Fruit fly (Drosophila melanogaster): ENCODE results near the gene CG34164.

Gene CG34164

DNA sequence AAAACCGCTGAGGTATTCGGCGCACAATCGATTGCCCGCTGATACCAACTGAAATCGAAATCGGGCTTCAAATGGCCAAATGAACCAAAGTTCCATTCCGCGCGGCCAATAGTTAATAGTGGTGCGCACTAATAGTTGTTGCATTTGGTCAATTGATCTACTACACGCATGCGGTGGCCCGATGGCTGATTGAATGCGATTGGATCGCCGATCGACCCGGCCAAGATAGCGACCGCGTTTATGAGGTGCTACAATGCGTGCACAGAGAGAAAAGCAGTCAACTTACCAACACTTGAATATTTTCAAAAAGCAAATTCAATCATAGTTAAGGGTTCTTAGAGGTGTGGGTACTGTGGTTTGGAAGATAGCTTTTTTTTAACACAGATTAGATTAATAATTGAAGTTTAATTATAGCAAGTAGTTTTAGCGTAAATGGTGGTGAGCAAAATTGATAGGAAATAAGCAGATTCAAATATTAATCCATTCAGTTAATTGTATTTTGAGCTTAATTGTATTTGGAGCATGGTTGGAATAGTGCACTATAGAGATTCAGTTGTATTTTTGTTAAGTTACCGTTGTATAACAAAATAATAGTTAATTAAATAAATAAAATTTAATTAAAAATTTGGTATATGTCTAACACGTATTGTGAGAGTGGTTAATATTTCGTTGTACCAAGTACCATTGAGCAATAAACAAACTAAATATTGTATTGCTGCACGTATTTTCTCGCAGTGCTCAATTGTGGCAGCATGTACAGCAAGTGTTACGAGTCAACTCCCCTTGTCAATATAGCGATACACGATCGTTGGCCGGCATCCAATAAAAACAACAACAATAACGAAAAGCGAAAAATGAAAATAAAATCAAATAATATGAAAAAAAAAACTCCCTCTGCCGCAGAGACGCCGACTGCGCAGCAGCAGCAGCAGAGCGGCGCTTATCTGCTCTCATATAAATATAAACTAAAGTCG lies 29.4 kb upstream of the CG34164 start (continued):
- TF ChIP-seq Ets96B (tag; optimal IDR thresholded peaks at IDR 0.05) (peak; percentile 77), CG11902 (GFP tag; optimal IDR thresholded peaks at IDR 0.05) (peak; percentile 65), Lpt (GFP tag; optimal IDR thresholded peaks at IDR 0.05) (no peak), fkh (GFP tag; optimal IDR thresholded peaks at IDR 0.05) (no peak), salr (GFP tag; optimal IDR thresholded peaks at IDR 0.05) (peak; percentile 47 to 88), Eip75B (GFP tag; optimal IDR thresholded peaks at IDR 0.05) (peak; percentile 1), fd85E (GFP tag; optimal IDR thresholded peaks at IDR 0.05) (no peak), ss (GFP tag; optimal IDR thresholded peaks at IDR 0.05) (peak; percentile 91 to 92), cyc (GFP tag; optimal IDR thresholded peaks at IDR 0.05) (peak; percentile 40), CG1621 (tag; optimal IDR thresholded peaks at IDR 0.05) (peak; percentile 46), lz (GFP tag; optimal IDR thresholded peaks at IDR 0.05) (peak; percentile 75), CG6792 (GFP tag; optimal IDR thresholded peaks at IDR 0.05) (peak; percentile 68), CG7368 (GFP tag; optimal IDR thresholded peaks at IDR 0.05) (no peak), Hr39 (GFP tag; optimal IDR thresholded peaks at IDR 0.05) (peak; percentile 81), vri (GFP tag; optimal IDR thresholded peaks at IDR 0.05) (peak; percentile 68), achi (GFP tag; optimal IDR thresholded peaks at IDR 0.05) (peak; percentile 75), Hr4 (GFP tag; optimal IDR thresholded peaks at IDR 0.05) (peak; percentile 50), net (GFP tag; optimal IDR thresholded peaks at IDR 0.05) (peak; percentile 60), CG11762 (GFP tag; optimal IDR thresholded peaks at IDR 0.05; ENCODE audit: insufficient read depth) (peak; percentile 53)

DNA sequence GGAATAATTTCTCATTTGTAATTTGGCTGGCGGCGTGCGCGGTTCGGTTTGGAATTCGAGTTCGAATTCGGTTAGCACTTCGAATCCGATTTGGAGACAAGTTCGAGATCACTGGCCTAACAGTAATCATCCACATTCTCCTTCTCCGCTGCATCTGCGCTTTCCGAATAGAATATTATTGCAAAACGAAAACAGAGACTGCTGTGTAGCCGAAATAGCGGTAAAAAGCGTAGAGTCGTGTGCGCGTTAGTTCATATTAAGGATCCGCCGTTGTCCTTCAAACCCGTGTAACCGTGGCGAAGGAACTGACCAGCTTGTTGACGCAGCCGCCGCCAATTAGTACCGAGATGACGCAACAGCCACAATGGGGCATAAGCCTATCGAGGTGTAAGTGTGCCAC lies 28.7 kb upstream of the CG34164 start, which contains the start of gene dmGlut:
Gene dmGlut (plus strand): TSS at position 4 of the 400 bp plus-strand sequence.
- TF ChIP-seq Hr38 (GFP tag; optimal IDR thresholded peaks at IDR 0.05) (no peak), Eip93F (GFP tag; optimal IDR thresholded peaks at IDR 0.05) (no peak), CG9139 (GFP tag; optimal IDR thresholded peaks at IDR 0.05) (no peak), pdm3 (GFP tag; optimal IDR thresholded peaks at IDR 0.05) (no peak), CG3919 (GFP tag; optimal IDR thresholded peaks at IDR 0.05) (no peak), svp (GFP tag) (no peak), Hr4 (GFP tag; optimal IDR thresholded peaks at IDR 0.05) (no peak), CG16779 (tag; optimal IDR thresholded peaks at IDR 0.05) (no peak)

dm6 chr2L:12028102-12028501 lies 28.0 kb upstream of the CG34164 start:
- no peak for TF ChIP-seq Gug (GFP tag; IDR thresholded peaks at IDR 0.05)
- no peak for TF ChIP-seq esn (GFP tag; optimal IDR thresholded peaks at IDR 0.05)
- no peak for TF ChIP-seq CG11294 (GFP tag; IDR thresholded peaks at IDR 0.05)
- TF ChIP-seq CG4318 (GFP tag; optimal IDR thresholded peaks at IDR 0.05): no peak
- peak; percentile 22 for TF ChIP-seq Met (GFP tag; optimal IDR thresholded peaks at IDR 0.05)
- peak; percentile 67 for TF ChIP-seq svp (GFP tag)
- TF ChIP-seq topi (GFP tag; optimal IDR thresholded peaks at IDR 0.05): peak; percentile 2

DNA sequence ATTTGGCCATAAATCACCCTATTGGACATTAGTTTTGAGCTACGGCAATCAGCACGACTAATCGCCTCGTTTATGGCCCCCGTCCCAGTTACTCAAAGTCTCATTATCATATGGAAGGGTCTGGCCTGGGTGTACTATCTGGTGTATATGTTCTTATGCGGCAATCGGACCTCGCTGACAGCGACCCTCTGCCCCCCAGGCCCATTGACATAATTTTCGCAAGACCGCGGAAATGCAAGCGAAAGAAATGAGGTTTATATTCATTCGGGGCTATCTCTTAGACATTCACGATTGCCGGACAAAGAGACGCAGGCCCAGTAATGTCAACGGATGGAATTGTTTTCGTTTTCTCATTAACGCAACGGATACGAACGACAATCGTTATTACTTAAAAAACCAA lies 27.3 kb upstream of the CG34164 start:
- TF ChIP-seq pdm3 (GFP tag; optimal IDR thresholded peaks at IDR 0.05) (no peak), svp (GFP tag) (peak; percentile 99), vri (GFP tag; optimal IDR thresholded peaks at IDR 0.05) (peak; percentile 80), Sox14 (GFP tag; optimal IDR thresholded peaks at IDR 0.05) (peak; percentile 41), Eip78C (GFP tag) (peak; percentile 10)

Measured in whole organism, prepupa.